Worm (Caenorhabditis elegans) whole organism, mixed stage, embryonic: ENCODE data around the gene hrg-3.

Source experiments
- ceh-43 ChIP-seq: fragments of 200-800 bp; sonication (Bioruptor generic); optimal IDR thresholded peaks from 2 replicates; lab custom pipeline; 2018; ENCODE audit warnings: mild to moderate bottlenecking, missing genetic modification characterization, moderate library complexity, missing compliant biosample characterization
- ces-1 ChIP-seq: fragments of 150-350 bp; optimal IDR thresholded peaks from 2 replicates; lab custom pipeline; 2014; ENCODE audit warnings: missing biosample characterization, missing genetic modification reagents, missing genetic modification characterization
- lin-13 ChIP-seq: fragments of 150-350 bp; optimal IDR thresholded peaks from 2 replicates; lab custom pipeline; 2014; ENCODE audit warnings: missing biosample characterization, missing genetic modification characterization
- lsy-2 ChIP-seq: fragments of 150-350 bp; optimal IDR thresholded peaks from 2 replicates; lab custom pipeline; 2014; ENCODE audit warnings: missing biosample characterization, missing genetic modification characterization
- mab-5 ChIP-seq: fragments of 150-350 bp; optimal IDR thresholded peaks from 2 replicates; lab custom pipeline; 2014; ENCODE audit warnings: missing biosample characterization, missing genetic modification characterization
- nhr-28 ChIP-seq: fragments of 150-350 bp; optimal IDR thresholded peaks from 2 replicates; lab custom pipeline; 2014; ENCODE audit warnings: missing biosample characterization, missing genetic modification characterization
- pha-4 ChIP-seq: fragments of 150-350 bp; optimal IDR thresholded peaks from 2 replicates; lab custom pipeline; 2018; ENCODE audit warnings: missing biosample characterization, missing genetic modification reagents, missing genetic modification characterization
- sptf-1 ChIP-seq: sonication (generic microtip); optimal IDR thresholded peaks from 2 replicates; lab custom pipeline; 2017; ENCODE audit warnings: mild to moderate bottlenecking, missing genetic modification characterization, moderate library complexity, missing compliant biosample characterization
- unc-39 ChIP-seq: fragments of 150-350 bp; optimal IDR thresholded peaks from 2 replicates; lab custom pipeline; 2014; ENCODE audit warnings: missing biosample characterization, missing genetic modification characterization
- ztf-11 ChIP-seq: fragments of 150-350 bp; optimal IDR thresholded peaks from 2 replicates; lab custom pipeline; 2014; ENCODE audit warnings: missing biosample characterization, missing genetic modification characterization

- no peak for TF ChIP-seq ces-1 (GFP tag; lab: Kevin White, UChicago)
- no peak for TF ChIP-seq lsy-2 (tag; lab: Kevin White, UChicago)
- no peak for TF ChIP-seq sptf-1 (tag; lab: Kevin White, UChicago)
- TF ChIP-seq ztf-11 (tag; lab: Kevin White, UChicago) = no peak
- no peak for TF ChIP-seq ceh-43 (GFP tag; lab: Kevin White, UChicago)
- TF ChIP-seq pha-4 (tag; lab: Kevin White, UChicago) = no peak
- TF ChIP-seq lin-13 = no peak
- no peak for TF ChIP-seq unc-39 (tag; lab: Kevin White, UChicago)
- TF ChIP-seq mab-5 (tag; lab: Kevin White, UChicago) = no peak
- no peak for TF ChIP-seq nhr-28 (tag; lab: Kevin White, UChicago)
Measured at ce11 chrV:9794997-9795396, 38.7 kb downstream of the hrg-3 start.
